Worm (Caenorhabditis elegans) whole organism, late embryonic: Measurements from ENCODE around the gene srd-59.

ENCODE experiments used
- C08G9.2 ChIP-seq: sonication (generic microtip); optimal IDR thresholded peaks from 2 replicates; lab custom pipeline; 2016; ENCODE audit warnings: mild to moderate bottlenecking, missing genetic modification characterization, moderate library complexity, missing compliant biosample characterization
- C38D4.7 ChIP-seq: fragments of 200-800 bp; sonication (Bioruptor generic); optimal IDR thresholded peaks from 2 replicates; lab custom pipeline; 2018; ENCODE audit warnings: mild to moderate bottlenecking, missing genetic modification characterization, moderate library complexity, missing compliant biosample characterization
- F13H6.1 ChIP-seq: sonication (generic microtip); optimal IDR thresholded peaks from 2 replicates; lab custom pipeline; 2016; ENCODE audit warnings: missing genetic modification characterization, missing compliant biosample characterization
- K02D7.2 ChIP-seq: sonication (generic microtip); optimal IDR thresholded peaks from 2 replicates; lab custom pipeline; 2017; ENCODE audit warnings: mild to moderate bottlenecking, missing genetic modification characterization, missing compliant biosample characterization
- K09A11.1 ChIP-seq: sonication (generic microtip); optimal IDR thresholded peaks from 2 replicates; lab custom pipeline; 2017; ENCODE audit warnings: antibody characterized with exemption, mild to moderate bottlenecking, missing genetic modification characterization, missing compliant biosample characterization; ENCODE audit not compliant: insufficient read depth
- T23F11.4 ChIP-seq: fragments of 200-800 bp; sonication (Bioruptor generic); optimal IDR thresholded peaks from 2 replicates; lab custom pipeline; 2018; ENCODE audit warnings: mild to moderate bottlenecking, missing genetic modification characterization, missing compliant biosample characterization
- Y22D7AL.16 ChIP-seq: sonication (generic microtip); optimal IDR thresholded peaks from 2 replicates; lab custom pipeline; 2016; ENCODE audit warnings: missing genetic modification characterization, missing compliant biosample characterization
- ahr-1 ChIP-seq: sonication (generic microtip); optimal IDR thresholded peaks from 2 replicates; lab custom pipeline; 2016; ENCODE audit warnings: missing genetic modification characterization, missing compliant biosample characterization
- ceh-18 ChIP-seq: sonication (generic microtip); optimal IDR thresholded peaks from 2 replicates; lab custom pipeline; 2016; ENCODE audit warnings: missing genetic modification characterization, missing compliant biosample characterization
- ceh-19 ChIP-seq: fragments of 200-800 bp; sonication (Bioruptor generic); optimal IDR thresholded peaks from 2 replicates; lab custom pipeline; 2018; ENCODE audit warnings: mild to moderate bottlenecking, missing genetic modification characterization, missing compliant biosample characterization
- ceh-24 ChIP-seq: sonication (generic microtip); optimal IDR thresholded peaks from 2 replicates; lab custom pipeline; 2016; ENCODE audit warnings: mild to moderate bottlenecking, missing genetic modification characterization, missing compliant biosample characterization
- ceh-30 ChIP-seq: fragments of 150-350 bp; optimal IDR thresholded peaks from 2 replicates; lab custom pipeline; 2014; ENCODE audit warnings: missing biosample characterization, missing genetic modification characterization
- ceh-31 ChIP-seq: sonication (generic microtip); optimal IDR thresholded peaks from 2 replicates; lab custom pipeline; 2016; ENCODE audit warnings: missing genetic modification characterization, missing compliant biosample characterization
- ceh-34 ChIP-seq: sonication (generic microtip); optimal IDR thresholded peaks from 2 replicates; lab custom pipeline; 2016; ENCODE audit warnings: mild to moderate bottlenecking, missing genetic modification characterization, missing compliant biosample characterization
- ceh-48 ChIP-seq: sonication (generic microtip); optimal IDR thresholded peaks from 2 replicates; lab custom pipeline; 2016; ENCODE audit warnings: missing genetic modification characterization, inconsistent platforms, missing compliant biosample characterization
- ceh-6 ChIP-seq: fragments of 200-800 bp; sonication (Bioruptor generic); optimal IDR thresholded peaks from 2 replicates; lab custom pipeline; 2018; ENCODE audit warnings: mild to moderate bottlenecking, missing genetic modification characterization, missing compliant biosample characterization
- ceh-9 ChIP-seq: sonication (generic microtip); optimal IDR thresholded peaks from 2 replicates; lab custom pipeline; 2016; ENCODE audit warnings: mild to moderate bottlenecking, missing genetic modification characterization, inconsistent platforms, missing compliant biosample characterization
- che-1 ChIP-seq: sonication (generic microtip); optimal IDR thresholded peaks from 2 replicates; lab custom pipeline; 2016; ENCODE audit warnings: mild to moderate bottlenecking, missing genetic modification characterization, missing compliant biosample characterization
- elt-2 ChIP-seq: sonication (generic microtip); optimal IDR thresholded peaks from 2 replicates; lab custom pipeline; 2016; ENCODE audit warnings: missing genetic modification reagents, missing genetic modification characterization, missing compliant biosample characterization
- eyg-1 ChIP-seq: sonication (generic microtip); optimal IDR thresholded peaks from 2 replicates; lab custom pipeline; 2016; ENCODE audit warnings: missing genotype, missing genetic modification characterization, missing compliant biosample characterization
- fax-1 ChIP-seq: sonication (generic microtip); optimal IDR thresholded peaks from 2 replicates; lab custom pipeline; 2016; ENCODE audit warnings: missing genotype, missing genetic modification characterization, missing compliant biosample characterization
- fkh-10 ChIP-seq: fragments of 150-350 bp; optimal IDR thresholded peaks from 2 replicates; lab custom pipeline; 2014; ENCODE audit warnings: missing biosample characterization, missing genetic modification reagents, missing genetic modification characterization
- hlh-13 ChIP-seq: fragments of 200-800 bp; sonication (Bioruptor generic); optimal IDR thresholded peaks from 2 replicates; lab custom pipeline; 2018; ENCODE audit warnings: mild to moderate bottlenecking, missing genetic modification characterization, missing compliant biosample characterization
- hlh-30 ChIP-seq: sonication (generic microtip); optimal IDR thresholded peaks from 2 replicates; lab custom pipeline; 2017; ENCODE audit warnings: antibody characterized with exemption, missing genetic modification characterization, missing compliant biosample characterization; ENCODE audit not compliant: insufficient read depth
- hlh-6 ChIP-seq: sonication (generic microtip); optimal IDR thresholded peaks from 2 replicates; lab custom pipeline; 2016; ENCODE audit warnings: missing genotype, missing genetic modification characterization, missing compliant biosample characterization
- hlh-8 ChIP-seq: sonication (generic microtip); optimal IDR thresholded peaks from 2 replicates; lab custom pipeline; 2016; ENCODE audit warnings: missing genotype, missing genetic modification characterization, missing compliant biosample characterization
- nfya-1 ChIP-seq: sonication (generic microtip); optimal IDR thresholded peaks from 2 replicates; lab custom pipeline; 2017; ENCODE audit warnings: missing genetic modification characterization, mild to moderate bottlenecking, missing compliant biosample characterization, antibody characterized with exemption, moderate library complexity
- nhr-11 ChIP-seq: fragments of 150-350 bp; optimal IDR thresholded peaks from 2 replicates; lab custom pipeline; 2014; ENCODE audit warnings: missing biosample characterization, missing genetic modification characterization
- nhr-232 ChIP-seq: sonication (generic microtip); optimal IDR thresholded peaks from 2 replicates; lab custom pipeline; 2016; ENCODE audit warnings: missing genetic modification characterization, missing compliant biosample characterization
- npax-4 ChIP-seq: sonication (generic microtip); optimal IDR thresholded peaks from 2 replicates; lab custom pipeline; 2016; ENCODE audit warnings: missing genetic modification characterization, missing compliant biosample characterization
- pat-9 ChIP-seq: fragments of 200-800 bp; sonication (Bioruptor generic); optimal IDR thresholded peaks from 2 replicates; lab custom pipeline; 2018; ENCODE audit warnings: mild to moderate bottlenecking, missing genetic modification characterization, moderate library complexity, missing compliant biosample characterization
- pha-2 ChIP-seq: sonication (generic microtip); optimal IDR thresholded peaks from 2 replicates; lab custom pipeline; 2017; ENCODE audit warnings: mild to moderate bottlenecking, missing genetic modification characterization, missing compliant biosample characterization
- pros-1 ChIP-seq: fragments of 150-350 bp; optimal IDR thresholded peaks from 2 replicates; lab custom pipeline; 2014; ENCODE audit warnings: missing biosample characterization, missing genetic modification reagents, missing genetic modification characterization
- sdc-2 ChIP-seq: sonication (generic microtip); optimal IDR thresholded peaks from 2 replicates; lab custom pipeline; 2016; ENCODE audit warnings: missing genotype, missing genetic modification characterization, missing compliant biosample characterization
- ttx-3 ChIP-seq: sonication (generic microtip); optimal IDR thresholded peaks from 2 replicates; lab custom pipeline; 2016; ENCODE audit warnings: missing genetic modification reagents, missing genetic modification characterization, missing compliant biosample characterization

Gene srd-59

DNA sequence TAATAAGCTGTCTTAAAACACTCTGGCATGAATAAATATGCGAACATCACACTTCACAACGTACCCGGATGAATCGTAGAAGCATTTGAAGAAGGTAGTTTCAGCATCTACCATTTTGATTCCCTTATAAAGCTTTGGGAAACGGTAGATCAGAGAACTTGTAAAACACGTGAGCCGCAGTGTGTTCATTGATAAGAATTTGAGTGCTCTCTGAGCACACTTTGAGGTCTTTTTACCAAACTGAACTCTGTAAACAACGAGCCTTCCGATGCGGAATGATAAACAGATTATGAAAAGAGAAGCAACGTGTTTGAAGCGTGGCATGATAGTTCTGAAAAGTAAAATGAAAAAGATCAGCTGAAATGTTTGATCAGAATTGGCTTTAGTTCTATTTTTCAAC, 32.8 kb downstream of the srd-59 start, which contains the start of gene aqp-1 (continued):
- TF ChIP-seq ceh-6 (GFP tag; lab: Kevin White, UChicago) = no peak

DNA sequence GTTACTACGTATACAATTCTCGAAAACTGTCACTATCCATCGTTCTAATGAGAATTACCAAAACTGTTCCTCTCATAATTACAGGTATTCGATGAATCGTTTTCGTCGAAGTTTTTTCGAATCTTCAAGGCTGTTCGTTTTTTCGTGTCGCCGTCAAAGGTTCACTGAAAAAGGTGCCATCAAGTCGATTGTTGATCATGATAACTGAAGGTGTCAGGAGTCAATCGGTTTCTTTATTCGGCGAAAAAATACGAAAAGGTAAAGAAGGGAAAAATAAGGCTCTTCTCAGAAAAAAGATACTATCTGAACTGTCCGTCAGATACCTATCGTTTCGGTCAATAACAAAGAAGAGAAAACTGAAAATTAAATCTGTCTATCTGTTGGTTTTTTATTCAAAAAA, 33.3 kb downstream of the srd-59 start:
- TF ChIP-seq F13H6.1 (no peak), ceh-9 (tag; lab: Kevin White, UChicago) (no peak), nhr-232 (no peak), che-1 (tag; lab: Kevin White, UChicago) (no peak), hlh-8 (tag; lab: Kevin White, UChicago) (no peak), ceh-48 (no peak), fkh-10 (GFP tag; lab: Kevin White, UChicago) (no peak), npax-4 (tag; lab: Kevin White, UChicago) (no peak), K09A11.1 (tag; lab: Kevin White, UChicago) (no peak), hlh-6 (tag; lab: Kevin White, UChicago) (no peak), ceh-19 (no peak), nfya-1 (tag; lab: Kevin White, UChicago) (no peak), ttx-3 (no peak), ceh-34 (tag; lab: Kevin White, UChicago) (no peak), eyg-1 (tag; lab: Kevin White, UChicago) (no peak)

DNA sequence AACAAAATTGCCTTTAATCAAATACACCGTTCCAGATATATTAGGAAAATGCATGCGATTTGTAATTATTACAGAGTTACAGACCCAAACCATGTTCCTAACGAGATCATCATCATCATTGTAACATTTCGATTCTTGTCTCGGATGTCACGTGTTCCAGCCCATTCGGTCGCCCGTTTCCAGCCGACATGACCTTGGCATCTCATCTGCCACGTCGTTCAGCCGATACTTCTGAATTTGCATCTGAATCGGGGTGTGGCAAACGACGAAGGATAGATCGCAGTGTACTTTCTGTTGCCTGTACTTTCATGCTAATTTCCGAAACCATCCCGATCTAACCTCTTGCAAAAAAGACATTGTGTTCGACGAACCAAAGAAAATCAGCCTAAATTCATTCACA, 34.2 kb downstream of the srd-59 start:
- TF ChIP-seq K02D7.2 (no peak), pha-2 (no peak), C38D4.7 (no peak), elt-2 (tag; lab: Kevin White, UChicago) (no peak), hlh-30 (tag; lab: Kevin White, UChicago) (no peak), ceh-24 (tag; lab: Kevin White, UChicago) (no peak), sdc-2 (tag; lab: Kevin White, UChicago) (no peak), pat-9 (tag; lab: Kevin White, UChicago) (no peak), C08G9.2 (no peak), ahr-1 (tag; lab: Kevin White, UChicago) (no peak), ceh-19 (no peak), ceh-9 (tag; lab: Kevin White, UChicago) (no peak)

DNA sequence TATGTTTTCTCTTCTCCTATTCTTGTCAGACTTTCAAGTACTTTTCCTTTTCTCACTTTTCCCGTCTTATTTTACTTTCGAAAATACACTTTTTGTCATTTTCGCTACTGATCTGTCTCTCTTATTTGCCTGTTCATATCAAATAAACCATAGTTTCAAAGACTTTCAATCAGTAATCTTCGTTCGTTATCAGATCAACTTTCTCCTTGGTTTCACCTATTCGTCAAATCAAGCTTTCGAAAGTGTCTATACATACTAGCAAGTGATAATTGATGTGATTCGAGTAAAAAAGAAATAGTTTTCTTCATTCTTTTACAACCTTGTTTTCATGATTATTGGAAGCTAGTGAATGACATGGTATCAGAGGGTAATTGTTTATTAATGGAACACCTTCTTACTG, 37.3 kb downstream of the srd-59 start:
- TF ChIP-seq Y22D7AL.16 (tag; lab: Kevin White, UChicago) = no peak
- TF ChIP-seq pros-1 (tag; lab: Kevin White, UChicago) = no peak
- no peak for TF ChIP-seq ahr-1 (tag; lab: Kevin White, UChicago)
- no peak for TF ChIP-seq npax-4 (tag; lab: Kevin White, UChicago)
- TF ChIP-seq nhr-232 = no peak
- TF ChIP-seq fax-1 (tag; lab: Kevin White, UChicago) = no peak

DNA sequence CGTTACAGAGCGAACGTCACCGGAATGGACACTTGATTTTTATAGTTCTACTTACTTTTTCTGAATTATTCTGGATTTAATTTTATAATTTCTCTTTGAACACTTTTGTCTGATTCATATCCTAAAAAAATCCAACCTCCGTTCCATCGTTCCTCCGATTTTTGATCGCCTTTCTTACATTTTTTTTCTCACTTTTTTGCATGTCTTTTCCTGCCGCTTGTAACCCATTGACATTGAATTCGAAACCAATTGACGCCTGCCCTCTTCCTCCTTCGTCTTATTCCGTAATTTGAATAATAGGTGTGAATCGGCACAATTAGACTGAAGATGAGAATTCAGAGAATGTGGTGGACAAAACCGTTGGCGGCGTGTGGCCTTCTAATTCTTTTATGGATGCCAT, 40.1 kb downstream of the srd-59 start, which contains the start of gene skpo-3:
skpo-3 (plus strand) TSS at position 301 of the 400 bp plus-strand sequence.
- TF ChIP-seq ceh-19 = no peak
- no peak for TF ChIP-seq T23F11.4 (GFP tag; lab: Kevin White, UChicago)
- no peak for TF ChIP-seq ceh-30 (tag; lab: Kevin White, UChicago)
- TF ChIP-seq nhr-11 (tag; lab: Kevin White, UChicago) = no peak
- no peak for TF ChIP-seq ceh-18
- TF ChIP-seq pros-1 (tag; lab: Kevin White, UChicago) = no peak
- TF ChIP-seq Y22D7AL.16 (tag; lab: Kevin White, UChicago) = no peak
- no peak for TF ChIP-seq ceh-31 (tag; lab: Kevin White, UChicago)
- no peak for TF ChIP-seq pat-9 (tag; lab: Kevin White, UChicago)
- no peak for TF ChIP-seq che-1 (tag; lab: Kevin White, UChicago)
- no peak for TF ChIP-seq hlh-13 (GFP tag; lab: Kevin White, UChicago)
